Worm (Caenorhabditis elegans) whole organism, L3 larva: Measurements from ENCODE around the gene fipr-4.

Experiments used
- ZK546.5 ChIP-seq: sonication (generic microtip); optimal IDR thresholded peaks from 2 replicates; lab custom pipeline; 2017; ENCODE audit warnings: missing biosample characterization, missing genetic modification characterization
- aly-2 ChIP-seq: fragments of 150-350 bp; optimal IDR thresholded peaks from 2 replicates; lab custom pipeline; 2014; ENCODE audit warnings: missing biosample characterization, missing genetic modification characterization
- ama-1 ChIP-seq: fragments of 150-350 bp; optimal IDR thresholded peaks from 2 replicates; lab custom pipeline; 2018
- ceh-28 ChIP-seq: fragments of 150-350 bp; optimal IDR thresholded peaks from 2 replicates; lab custom pipeline; 2014; ENCODE audit warnings: missing biosample characterization, missing genetic modification reagents, missing genetic modification characterization
- ceh-82 ChIP-seq: fragments of 150-350 bp; optimal IDR thresholded peaks from 2 replicates; lab custom pipeline; 2014; ENCODE audit warnings: missing biosample characterization, missing genetic modification characterization
- ceh-9 ChIP-seq: sonication (generic microtip); optimal IDR thresholded peaks from 2 replicates; lab custom pipeline; 2018; ENCODE audit warnings: missing biosample characterization, missing genetic modification characterization
- daf-12 ChIP-seq: fragments of 150-350 bp; optimal IDR thresholded peaks from 2 replicates; lab custom pipeline; 2014; ENCODE audit warnings: missing biosample characterization, missing genetic modification reagents, missing genetic modification characterization
- egl-27 ChIP-seq: sonication (generic microtip); optimal IDR thresholded peaks from 4 replicates; lab custom pipeline; 2017; ENCODE audit warnings: missing biosample characterization, missing genetic modification reagents, missing genetic modification characterization
- egl-5 ChIP-seq: fragments of 150-350 bp; optimal IDR thresholded peaks from 2 replicates; lab custom pipeline; 2017; ENCODE audit warnings: missing biosample characterization, missing genetic modification reagents, missing genetic modification characterization, inconsistent platforms
- elt-1 ChIP-seq: fragments of 150-350 bp; optimal IDR thresholded peaks from 2 replicates; lab custom pipeline; 2014; ENCODE audit warnings: missing biosample characterization, missing genetic modification characterization
- elt-2 ChIP-seq: sonication (generic microtip); optimal IDR thresholded peaks from 2 replicates; lab custom pipeline; 2016; ENCODE audit warnings: missing genetic modification reagents, mild to moderate bottlenecking, missing genetic modification characterization, missing compliant biosample characterization
- elt-3 ChIP-seq, 3 experiments: fragments of 150-350 bp in 1 of 3; sonication (generic microtip) in 2 of 3; optimal IDR thresholded peaks; 2 replicates in 2 of 3; 4 replicates in 1 of 3; lab custom pipeline; 2014 to 2017; ENCODE audit warnings: missing biosample characterization in 3 of 3, missing genetic modification characterization in 3 of 3
- eor-1 ChIP-seq, 2 experiments: fragments of 150-350 bp; optimal IDR thresholded peaks; 2 replicates each; lab custom pipeline; 2014 to 2018; ENCODE audit warnings: missing biosample characterization in 2 of 2, missing genetic modification characterization in 2 of 2
- fkh-10 ChIP-seq: sonication (generic microtip); optimal IDR thresholded peaks from 2 replicates; lab custom pipeline; 2017; ENCODE audit warnings: missing biosample characterization, missing genetic modification reagents, missing genetic modification characterization
- fkh-2 ChIP-seq: fragments of 150-350 bp; optimal IDR thresholded peaks from 2 replicates; lab custom pipeline; 2014; ENCODE audit warnings: missing biosample characterization, missing genetic modification reagents, missing genetic modification characterization
- fos-1 ChIP-seq: fragments of 150-350 bp; optimal IDR thresholded peaks from 2 replicates; lab custom pipeline; 2014; ENCODE audit warnings: missing biosample characterization, missing genetic modification characterization
- hmg-11 ChIP-seq: sonication (generic microtip); optimal IDR thresholded peaks from 2 replicates; lab custom pipeline; 2016; ENCODE audit warnings: missing genetic modification characterization, missing compliant biosample characterization
- jun-1 ChIP-seq: fragments of 150-350 bp; optimal IDR thresholded peaks from 2 replicates; lab custom pipeline; 2014; ENCODE audit warnings: missing biosample characterization, missing genetic modification reagents, missing genetic modification characterization
- lin-15B ChIP-seq: fragments of 150-350 bp; optimal IDR thresholded peaks from 2 replicates; lab custom pipeline; 2014; ENCODE audit warnings: missing biosample characterization, missing genetic modification characterization
- lin-39 ChIP-seq: fragments of 150-350 bp; optimal IDR thresholded peaks from 2 replicates; lab custom pipeline; 2018; ENCODE audit warnings: missing biosample characterization, missing genetic modification reagents, missing genetic modification characterization
- lsy-12 ChIP-seq: sonication (generic microtip); optimal IDR thresholded peaks from 2 replicates; lab custom pipeline; 2016; ENCODE audit warnings: mild to moderate bottlenecking, missing genetic modification characterization, missing compliant biosample characterization
- mdl-1 ChIP-seq: fragments of 150-350 bp; optimal IDR thresholded peaks from 2 replicates; lab custom pipeline; 2014; ENCODE audit warnings: missing biosample characterization, missing genetic modification characterization
- mml-1 ChIP-seq: fragments of 150-350 bp; sonication (generic microtip); optimal IDR thresholded peaks from 3 replicates; lab custom pipeline; 2014; ENCODE audit warnings: missing biosample characterization, missing genetic modification characterization
- nfya-1 ChIP-seq: sonication (generic microtip); optimal IDR thresholded peaks from 2 replicates; lab custom pipeline; 2017; ENCODE audit warnings: missing genetic modification characterization, mild to moderate bottlenecking, missing compliant biosample characterization, antibody characterized with exemption, moderate library complexity; ENCODE audit not compliant: insufficient read depth
- nhr-11 ChIP-seq: fragments of 150-350 bp; optimal IDR thresholded peaks from 2 replicates; lab custom pipeline; 2014; ENCODE audit warnings: missing biosample characterization, missing genetic modification characterization
- nhr-12 ChIP-seq: fragments of 150-350 bp; optimal IDR thresholded peaks from 2 replicates; lab custom pipeline; 2014; ENCODE audit warnings: missing biosample characterization, missing genetic modification characterization
- nhr-23 ChIP-seq: fragments of 150-350 bp; optimal IDR thresholded peaks from 2 replicates; lab custom pipeline; 2014; ENCODE audit warnings: missing biosample characterization, missing genetic modification reagents, missing genetic modification characterization
- nhr-237 ChIP-seq: fragments of 150-350 bp; optimal IDR thresholded peaks from 2 replicates; lab custom pipeline; 2014; ENCODE audit warnings: missing biosample characterization, missing genetic modification characterization
- nhr-25 ChIP-seq: sonication (generic microtip); optimal IDR thresholded peaks from 2 replicates; lab custom pipeline; 2017; ENCODE audit warnings: missing biosample characterization, missing genetic modification characterization
- nhr-77 ChIP-seq: fragments of 150-350 bp; optimal IDR thresholded peaks from 2 replicates; lab custom pipeline; 2014; ENCODE audit warnings: missing biosample characterization, missing genetic modification characterization
- pha-4 ChIP-seq: fragments of 150-350 bp; optimal IDR thresholded peaks from 2 replicates; lab custom pipeline; 2014; ENCODE audit warnings: missing biosample characterization, missing genetic modification reagents, missing genetic modification characterization
- pqm-1 ChIP-seq: fragments of 150-350 bp; optimal IDR thresholded peaks from 2 replicates; lab custom pipeline; 2017; ENCODE audit warnings: missing biosample characterization, missing genetic modification characterization, inconsistent platforms
- sea-2 ChIP-seq: fragments of 150-350 bp; sonication (generic microtip); optimal IDR thresholded peaks from 4 replicates; lab custom pipeline; 2014; ENCODE audit warnings: missing biosample characterization, missing genetic modification reagents, missing genetic modification characterization
- skn-1 ChIP-seq: fragments of 150-350 bp; optimal IDR thresholded peaks from 2 replicates; lab custom pipeline; 2014; ENCODE audit warnings: missing biosample characterization, missing genetic modification characterization
- snpc-4 ChIP-seq: fragments of 150-350 bp; optimal IDR thresholded peaks from 2 replicates; lab custom pipeline; 2014; ENCODE audit warnings: missing biosample characterization, missing genetic modification characterization
- tbx-2 ChIP-seq: sonication (generic microtip); optimal IDR thresholded peaks from 2 replicates; lab custom pipeline; 2016; ENCODE audit warnings: mild to moderate bottlenecking, missing genetic modification characterization, missing compliant biosample characterization
- unc-39 ChIP-seq: sonication (generic microtip); optimal IDR thresholded peaks from 4 replicates; lab custom pipeline; 2017; ENCODE audit warnings: missing biosample characterization, missing genetic modification characterization
- ztf-4 ChIP-seq: fragments of 150-350 bp; optimal IDR thresholded peaks from 2 replicates; lab custom pipeline; 2014; ENCODE audit warnings: missing biosample characterization, missing genetic modification characterization

Gene fipr-4

ce11 chrV:10248255-10248979, 20.2 kb upstream of the fipr-4 start, which contains the start of gene akt-1:
TSS of gene akt-1 (plus strand) at chrV:10248905.
- TF ChIP-seq nhr-12 (tag; lab: Kevin White, UChicago) (no peak), pqm-1 (tag; lab: Kevin White, UChicago) (peak; percentile 77), elt-2 (tag; lab: Kevin White, UChicago) (peak; percentile 17), hmg-11 (peak; percentile 4), ceh-28 (tag; lab: Kevin White, UChicago) (no peak), pha-4 (peak; percentile 1)

- TF ChIP-seq fos-1 (tag; lab: Kevin White, UChicago) (no peak), elt-3 (tag; optimal IDR thresholded peaks at IDR 0.05; lab: Kevin White, UChicago) (no peak), mdl-1 (tag; lab: Kevin White, UChicago) (no peak), aly-2 (tag; lab: Kevin White, UChicago) (no peak), snpc-4 (tag; lab: Kevin White, UChicago) (no peak), tbx-2 (no peak), ama-1 (lab: Kevin White, UChicago) (peak; percentile 75)
Observed at ce11 chrV:10247673-10248239, 19.5 kb upstream of the fipr-4 start.

- TF ChIP-seq pha-4 (peak; percentile 67), elt-3 (tag; optimal IDR thresholded peaks at IDR 0.05; lab: Kevin White, UChicago) (no peak), ceh-28 (tag; lab: Kevin White, UChicago) (no peak), egl-27 (tag; lab: Kevin White, UChicago) (no peak), unc-39 (no peak), fos-1 (tag; lab: Kevin White, UChicago) (no peak), nhr-11 (tag; lab: Kevin White, UChicago) (no peak), hmg-11 (peak; percentile 38), lin-15B (no peak), ceh-9 (tag; lab: Kevin White, UChicago) (no peak), nhr-77 (tag; lab: Kevin White, UChicago) (no peak), elt-2 (tag; lab: Kevin White, UChicago) (peak; percentile 19), ZK546.5 (tag; lab: Kevin White, UChicago) (no peak), mdl-1 (tag; lab: Kevin White, UChicago) (no peak), fkh-2 (no peak), mml-1 (no peak), nfya-1 (tag; lab: Kevin White, UChicago) (peak; percentile 41), sea-2 (no peak), nhr-237 (no peak), lin-39 (tag; lab: Kevin White, UChicago) (peak; percentile 13), snpc-4 (tag; lab: Kevin White, UChicago) (peak; percentile 10), nhr-23 (tag; lab: Kevin White, UChicago) (no peak), egl-5 (tag; lab: Kevin White, UChicago) (no peak), ceh-82 (tag; lab: Kevin White, UChicago) (no peak)
Observed at ce11 chrV:10246967-10247366, 18.7 kb upstream of the fipr-4 start.

ce11 chrV:10246443-10246885, 18.2 kb upstream of the fipr-4 start:
- TF ChIP-seq egl-5 (tag; lab: Kevin White, UChicago) (peak; percentile 62), pha-4 (peak; percentile 79), fkh-10 (peak; percentile 57), lin-15B (peak; percentile 34), ceh-9 (tag; lab: Kevin White, UChicago) (no peak), snpc-4 (tag; lab: Kevin White, UChicago) (peak; percentile 18), mdl-1 (tag; lab: Kevin White, UChicago) (peak; percentile 89), eor-1 (tag; optimal IDR thresholded peaks at IDR 0.05; lab: Kevin White, UChicago) (no peak), lin-39 (tag; lab: Kevin White, UChicago) (peak; percentile 94), nfya-1 (tag; lab: Kevin White, UChicago) (peak; percentile 66)

- TF ChIP-seq hmg-11 (no peak), nhr-77 (tag; lab: Kevin White, UChicago) (no peak), unc-39 (no peak), elt-1 (tag; lab: Kevin White, UChicago) (no peak), elt-2 (tag; lab: Kevin White, UChicago) (peak; percentile 38), pha-4 (peak; percentile 90), ceh-28 (tag; lab: Kevin White, UChicago) (no peak), ceh-9 (tag; lab: Kevin White, UChicago) (no peak), skn-1 (tag; lab: Kevin White, UChicago) (no peak), nfya-1 (tag; lab: Kevin White, UChicago) (no peak), elt-3 (tag; optimal IDR thresholded peaks at IDR 0.05; lab: Kevin White, UChicago) (no peak), mdl-1 (tag; lab: Kevin White, UChicago) (no peak), daf-12 (tag; lab: Kevin White, UChicago) (no peak), nhr-12 (tag; lab: Kevin White, UChicago) (no peak), mml-1 (no peak), egl-27 (tag; lab: Kevin White, UChicago) (no peak), lsy-12 (no peak), ztf-4 (no peak), jun-1 (no peak), sea-2 (no peak), nhr-25 (tag; lab: Kevin White, UChicago) (no peak), ceh-82 (tag; lab: Kevin White, UChicago) (no peak), pqm-1 (tag; lab: Kevin White, UChicago) (peak; percentile 30), snpc-4 (tag; lab: Kevin White, UChicago) (no peak)
Observed at ce11 chrV:10245615-10246014, 17.4 kb upstream of the fipr-4 start.
